Worm (Caenorhabditis elegans) whole organism, L4 larva: ENCODE results near the gene T26H8.5.
A peak's percentile ranks its signal among the peaks of the same experiment; 100 is the strongest.
"Not testable (repeated sequence)": the region's sequence is repeated elsewhere in the genome, so short reads cannot be mapped to it uniquely, and the experiment has no call there.

Source experiments
- D1046.2 ChIP-seq: fragments of 200-800 bp; sonication (Bioruptor generic); IDR thresholded peaks from 2 replicates; pipeline ENCODE4 v1.3.6; 2022; ENCODE audit warnings: missing genetic modification characterization, missing compliant biosample characterization
- F37D6.2 ChIP-seq: sonication (generic microtip); optimal IDR thresholded peaks from 2 replicates; lab custom pipeline; 2016; ENCODE audit warnings: mild to moderate bottlenecking, missing genetic modification characterization, missing compliant biosample characterization
- F44E2.7 ChIP-seq: fragments of 200-800 bp; sonication (Bioruptor generic); IDR thresholded peaks from 2 replicates; pipeline ENCODE4 v2.1.2; 2022; ENCODE audit warnings: missing genetic modification characterization, missing compliant biosample characterization
- Y105C5A.15 ChIP-seq: fragments of 200-800 bp; sonication (Bioruptor generic); IDR thresholded peaks from 2 replicates; pipeline ENCODE4 v1.3.6; 2022; ENCODE audit warnings: missing genetic modification characterization, missing compliant biosample characterization
- Y48G9A.11 ChIP-seq: fragments of 200-800 bp; sonication (Bioruptor generic); IDR thresholded peaks from 2 replicates; pipeline ENCODE4 v1.3.6; 2022; ENCODE audit warnings: missing genetic modification reagents, missing genetic modification characterization, missing compliant biosample characterization
- Y75B8A.6 ChIP-seq: fragments of 200-800 bp; sonication (Bioruptor generic); IDR thresholded peaks from 2 replicates; pipeline ENCODE4 v1.3.6; 2022; ENCODE audit warnings: missing genetic modification reagents, missing genetic modification characterization, missing compliant biosample characterization
- aha-1 ChIP-seq: fragments of 150-350 bp; peaks from one replicate; lab custom pipeline; 2014; ENCODE audit warnings: missing biosample characterization, missing genetic modification characterization
- arid-1 ChIP-seq: fragments of 200-800 bp; sonication (Bioruptor generic); conservative IDR thresholded peaks from 2 replicates; pipeline ENCODE4 v1.3.6; 2022; ENCODE audit warnings: missing genetic modification reagents, missing genetic modification characterization, missing compliant biosample characterization
- ceh-28 ChIP-seq: fragments of 150-350 bp; optimal IDR thresholded peaks from 2 replicates; lab custom pipeline; 2014; ENCODE audit warnings: missing biosample characterization, missing genetic modification reagents, missing genetic modification characterization
- ceh-32 ChIP-seq: sonication (generic microtip); optimal IDR thresholded peaks from 2 replicates; lab custom pipeline; 2016; ENCODE audit warnings: mild to moderate bottlenecking, missing genetic modification characterization, missing compliant biosample characterization; ENCODE audit not compliant: poor library complexity
- ceh-44 ChIP-seq: fragments of 200-800 bp; sonication (Bioruptor generic); IDR thresholded peaks from 2 replicates; pipeline ENCODE4 v1.3.6; 2022; ENCODE audit warnings: missing genetic modification reagents, missing genetic modification characterization, missing compliant biosample characterization
- ctbp-1 ChIP-seq: fragments of 200-800 bp; sonication (Bioruptor generic); IDR thresholded peaks from 2 replicates; pipeline ENCODE4 v1.3.6; 2022; ENCODE audit warnings: missing genetic modification reagents, missing genetic modification characterization, missing compliant biosample characterization
- daf-16 ChIP-seq, 3 experiments: sonication (generic microtip); optimal IDR thresholded peaks; 2 replicates each; lab custom pipeline; 2016 to 2017; ENCODE audit warnings: missing genetic modification characterization in 3 of 3, missing genetic modification reagents in 3 of 3, mild to moderate bottlenecking in 2 of 3, missing compliant biosample characterization in 2 of 3, missing biosample characterization in 1 of 3, moderate library complexity in 1 of 3
- dpl-1 ChIP-seq: fragments of 150-350 bp; optimal IDR thresholded peaks from 2 replicates; lab custom pipeline; 2014; ENCODE audit warnings: missing biosample characterization, missing genetic modification reagents, missing genetic modification characterization
- egl-27 ChIP-seq: sonication (generic microtip); optimal IDR thresholded peaks from 3 replicates; lab custom pipeline; 2017; ENCODE audit warnings: missing biosample characterization, missing genetic modification reagents, missing genetic modification characterization
- egl-43 ChIP-seq: fragments of 200-800 bp; sonication (Bioruptor generic); IDR thresholded peaks from 2 replicates; pipeline ENCODE4 v1.3.6; 2022; ENCODE audit warnings: missing genetic modification reagents, missing genetic modification characterization, missing compliant biosample characterization
- gei-8 ChIP-seq: fragments of 200-800 bp; sonication (Bioruptor generic); optimal IDR thresholded peaks from 2 replicates; lab custom pipeline; 2018; ENCODE audit warnings: mild to moderate bottlenecking, missing genetic modification characterization, missing compliant biosample characterization
- jun-1 ChIP-seq: fragments of 150-350 bp; optimal IDR thresholded peaks from 2 replicates; lab custom pipeline; 2014; ENCODE audit warnings: missing biosample characterization, missing genetic modification reagents, missing genetic modification characterization
- lim-7 ChIP-seq: fragments of 200-800 bp; sonication (Bioruptor generic); IDR thresholded peaks from 2 replicates; pipeline ENCODE4 v1.3.6; 2022; ENCODE audit warnings: missing genetic modification characterization, missing compliant biosample characterization
- lin-1 ChIP-seq: fragments of 200-800 bp; sonication (Bioruptor generic); IDR thresholded peaks from 2 replicates; pipeline ENCODE4 v1.3.6; 2022; ENCODE audit warnings: missing genetic modification reagents, missing genetic modification characterization, missing compliant biosample characterization
- lir-3 ChIP-seq: sonication (generic microtip); optimal IDR thresholded peaks from 2 replicates; lab custom pipeline; 2016; ENCODE audit warnings: mild to moderate bottlenecking, missing genetic modification characterization, missing compliant biosample characterization
- madf-5 ChIP-seq, 2 experiments: fragments of 200-800 bp; sonication (Bioruptor generic); IDR thresholded peaks; 2 replicates each; pipeline ENCODE4 v1.3.6; 2022; ENCODE audit warnings: missing compliant biosample characterization in 2 of 2, missing genetic modification characterization in 2 of 2
- madf-9 ChIP-seq: fragments of 200-800 bp; sonication (Bioruptor generic); conservative IDR thresholded peaks from 2 replicates; pipeline ENCODE4 v1.3.6; 2022; ENCODE audit warnings: missing genetic modification reagents, missing genetic modification characterization, missing compliant biosample characterization
- mdl-1 ChIP-seq, 2 experiments: fragments of 150-350 bp in 1 of 2; sonication (generic microtip) in 1 of 2; optimal IDR thresholded peaks; 2 replicates each; lab custom pipeline; 2014 to 2017; ENCODE audit warnings: missing biosample characterization in 2 of 2, missing genetic modification characterization in 2 of 2
- mdt-29 ChIP-seq: fragments of 200-800 bp; sonication (Bioruptor generic); IDR thresholded peaks from 2 replicates; pipeline ENCODE4 v1.3.6; 2022; ENCODE audit warnings: missing genetic modification reagents, missing genetic modification characterization, missing compliant biosample characterization
- mes-2 ChIP-seq: sonication (generic microtip); optimal IDR thresholded peaks from 2 replicates; lab custom pipeline; 2016; ENCODE audit warnings: missing genotype, mild to moderate bottlenecking, missing genetic modification characterization, missing compliant biosample characterization; ENCODE audit not compliant: poor library complexity, severe bottlenecking
- mxl-2 ChIP-seq: fragments of 200-800 bp; sonication (Bioruptor generic); conservative IDR thresholded peaks from 2 replicates; pipeline ENCODE4 v1.3.6; 2022; ENCODE audit warnings: missing genetic modification reagents, missing genetic modification characterization, missing compliant biosample characterization
- mxl-3 ChIP-seq: fragments of 200-800 bp; sonication (Bioruptor generic); optimal IDR thresholded peaks from 2 replicates; lab custom pipeline; 2018; ENCODE audit warnings: mild to moderate bottlenecking, missing genetic modification characterization, missing compliant biosample characterization
- nhr-10 ChIP-seq: fragments of 150-350 bp; optimal IDR thresholded peaks from 2 replicates; lab custom pipeline; 2014; ENCODE audit warnings: missing biosample characterization, missing genetic modification characterization
- nhr-102 ChIP-seq: sonication (generic microtip); optimal IDR thresholded peaks from 2 replicates; lab custom pipeline; 2016; ENCODE audit warnings: mild to moderate bottlenecking, missing genetic modification characterization, moderate library complexity, missing compliant biosample characterization
- nhr-11 ChIP-seq: fragments of 150-350 bp; optimal IDR thresholded peaks from 2 replicates; lab custom pipeline; 2014; ENCODE audit warnings: missing biosample characterization, missing genetic modification characterization
- nhr-111 ChIP-seq: fragments of 200-800 bp; sonication (Bioruptor generic); optimal IDR thresholded peaks from 2 replicates; lab custom pipeline; 2018; ENCODE audit warnings: mild to moderate bottlenecking, missing genetic modification characterization, missing compliant biosample characterization
- nhr-237 ChIP-seq: sonication (generic microtip); optimal IDR thresholded peaks from 2 replicates; lab custom pipeline; 2017; ENCODE audit warnings: missing biosample characterization, missing genetic modification characterization
- nhr-42 ChIP-seq: fragments of 200-800 bp; sonication (Bioruptor generic); IDR thresholded peaks from 2 replicates; pipeline ENCODE4 v1.3.6; 2022; ENCODE audit warnings: missing genetic modification characterization, missing compliant biosample characterization
- nhr-48 ChIP-seq: sonication (generic microtip); optimal IDR thresholded peaks from 2 replicates; lab custom pipeline; 2016; ENCODE audit warnings: mild to moderate bottlenecking, missing genetic modification characterization, missing compliant biosample characterization
- pha-4 ChIP-seq, 2 experiments: fragments of 150-350 bp in 1 of 2; fragments of 200-800 bp in 1 of 2; sonication (Bioruptor generic) in 1 of 2; IDR thresholded peaks in 1 of 2; optimal IDR thresholded peaks in 1 of 2; 2 replicates each; pipeline versions ENCODE4 v1.3.6 to Lab custom; 2014 to 2022; ENCODE audit warnings: missing genetic modification characterization in 2 of 2, missing genetic modification reagents in 2 of 2, missing biosample characterization in 1 of 2, missing compliant biosample characterization in 1 of 2
- pqm-1 ChIP-seq: sonication (generic microtip); optimal IDR thresholded peaks from 2 replicates; lab custom pipeline; 2017; ENCODE audit warnings: missing biosample characterization, missing genetic modification characterization
- set-16 ChIP-seq: fragments of 200-800 bp; sonication (Bioruptor generic); IDR thresholded peaks from 2 replicates; pipeline ENCODE4 v1.3.6; 2022; ENCODE audit warnings: missing genetic modification reagents, missing genetic modification characterization, missing compliant biosample characterization
- skn-1 ChIP-seq: fragments of 150-350 bp; optimal IDR thresholded peaks from 2 replicates; lab custom pipeline; 2014; ENCODE audit warnings: missing biosample characterization, missing genetic modification characterization
- snpc-1.2 ChIP-seq: fragments of 200-800 bp; sonication (Bioruptor generic); IDR thresholded peaks from 2 replicates; pipeline ENCODE4 v1.3.6; 2022; ENCODE audit warnings: missing genetic modification reagents, missing genetic modification characterization, missing compliant biosample characterization
- spr-3 ChIP-seq: fragments of 200-800 bp; sonication (Bioruptor generic); optimal IDR thresholded peaks from 2 replicates; lab custom pipeline; 2018; ENCODE audit warnings: mild to moderate bottlenecking, missing genetic modification characterization, missing compliant biosample characterization
- vab-7 ChIP-seq: fragments of 200-800 bp; sonication (Bioruptor generic); IDR thresholded peaks from 2 replicates; pipeline ENCODE4 v1.3.6; 2022; ENCODE audit warnings: missing genetic modification reagents, missing genetic modification characterization, missing compliant biosample characterization
- zfp-2 ChIP-seq: sonication (generic microtip); optimal IDR thresholded peaks from 2 replicates; lab custom pipeline; 2016; ENCODE audit warnings: mild to moderate bottlenecking, missing genetic modification characterization, missing compliant biosample characterization
- ztf-11 ChIP-seq: fragments of 150-350 bp; optimal IDR thresholded peaks from 2 replicates; lab custom pipeline; 2014; ENCODE audit warnings: missing biosample characterization, missing genetic modification characterization

Gene T26H8.5

ce11 chrV:15321912-15322311 is 16.5 kb upstream of the T26H8.5 start:
- TF ChIP-seq egl-43 (GFP tag; lab: Robert Waterston, UW) (0 out of 2 replicates have a peak, but pooled peaks have one; percentile 21), set-16 (GFP tag; lab: Robert Waterston, UW) (peak; percentile 82), snpc-1.2 (GFP tag; lab: Robert Waterston, UW) (0 out of 2 replicates have a peak, but pooled peaks have one; percentile 12)
- TF ChIP-seq, all 104 proteins: peak for 3; not testable (repeated sequence) for 101

ce11 chrV:15320756-15321332 is 15.4 kb upstream of the T26H8.5 start:
- peak; percentile 74; the same call in 1 of the 2 replicates for TF ChIP-seq pha-4 (GFP tag; IDR thresholded peaks at IDR 0.05; lab: Robert Waterston, UW)
- TF ChIP-seq pha-4 (tag; optimal IDR thresholded peaks at IDR 0.05; lab: Kevin White, UChicago) = not testable (repeated sequence)
- 0 out of 2 replicates have a peak, but pooled peaks have one; percentile 57 for TF ChIP-seq lin-1
- TF ChIP-seq egl-43 (GFP tag; lab: Robert Waterston, UW) = 0 out of 2 replicates have a peak, but pooled peaks have one; percentile 24
- peak; percentile 76; the same call in 1 of the 2 replicates for TF ChIP-seq arid-1 (GFP tag; lab: Robert Waterston, UW)
- 0 out of 2 replicates have a peak, but pooled peaks have one; percentile 30 for TF ChIP-seq Y105C5A.15 (GFP tag; lab: Robert Waterston, UW)
- peak; percentile 57; the same call in 1 of the 2 replicates for TF ChIP-seq ctbp-1
- 0 out of 2 replicates have a peak, but pooled peaks have one; percentile 46 for TF ChIP-seq Y75B8A.6 (GFP tag; lab: Robert Waterston, UW)
- 0 out of 4 replicates have a peak, but pooled peaks of 1 of the 2 experiments have one; percentile 63 for TF ChIP-seq madf-5 (GFP tag; IDR thresholded peaks at IDR 0.05; lab: Robert Waterston, UW)
- TF ChIP-seq lim-7 = peak; percentile 73
- peak; percentile 59; the same call in 1 of the 2 replicates for TF ChIP-seq snpc-1.2 (GFP tag; lab: Robert Waterston, UW)
- TF ChIP-seq vab-7 = peak; percentile 51; the same call in 1 of the 2 replicates
- TF ChIP-seq mdt-29 (GFP tag; lab: Robert Waterston, UW) = peak; percentile 86
- 0 out of 2 replicates have a peak, but pooled peaks have one; percentile 60 for TF ChIP-seq Y48G9A.11 (GFP tag; lab: Robert Waterston, UW)

ce11 chrV:15318638-15319037 is 13.2 kb upstream of the T26H8.5 start, which contains the start of gene nhr-291:
TSS of gene nhr-291 (plus strand) at chrV:15318961.
- TF ChIP-seq lim-7 (no peak), egl-27 (no peak), ceh-28 (no peak), spr-3 (GFP tag; lab: Kevin White, UChicago) (no peak), Y105C5A.15 (GFP tag; lab: Robert Waterston, UW) (no peak), set-16 (GFP tag; lab: Robert Waterston, UW) (no peak), mes-2 (tag; lab: Kevin White, UChicago) (no peak), nhr-111 (no peak), daf-16 (GFP tag; optimal IDR thresholded peaks at IDR 0.05; lab: Kevin White, UChicago) (peak in 1 of 2 experiments; percentile 2), daf-16 (tag; optimal IDR thresholded peaks at IDR 0.05; lab: Kevin White, UChicago) (peak; percentile 97), F44E2.7 (GFP tag; lab: Robert Waterston, UW) (no peak), zfp-2 (tag; lab: Kevin White, UChicago) (no peak), jun-1 (tag; lab: Kevin White, UChicago) (no peak), nhr-48 (peak; percentile 59), nhr-42 (GFP tag; lab: Robert Waterston, UW) (no peak), ceh-32 (tag; lab: Kevin White, UChicago) (no peak), nhr-11 (no peak), ceh-44 (no peak), nhr-102 (tag; lab: Kevin White, UChicago) (no peak), pqm-1 (tag; lab: Kevin White, UChicago) (peak; percentile 98), gei-8 (GFP tag; lab: Kevin White, UChicago) (no peak), nhr-237 (no peak), lir-3 (no peak), dpl-1 (GFP tag; lab: Kevin White, UChicago) (no peak), D1046.2 (GFP tag; lab: Robert Waterston, UW) (no peak), ztf-11 (tag; lab: Kevin White, UChicago) (no peak), nhr-10 (peak; percentile 31), F37D6.2 (tag; lab: Kevin White, UChicago) (no peak), mdl-1 (tag; optimal IDR thresholded peaks at IDR 0.05; lab: Kevin White, UChicago) (peak in 1 of 2 experiments; percentile 30), mxl-3 (GFP tag; lab: Kevin White, UChicago) (no peak), madf-9 (GFP tag; lab: Robert Waterston, UW) (no peak), aha-1 (tag; lab: Kevin White, UChicago) (no peak), skn-1 (no peak), mxl-2 (GFP tag; lab: Robert Waterston, UW) (no peak)
